Worm (Caenorhabditis elegans): ENCODE results near the gene add-2.

ce11 chrV:11997403-11997802, 15.8 kb downstream of the add-2 start:
- no peak for TF ChIP-seq ama-1 (optimal IDR thresholded peaks at IDR 0.05)
- no peak for TF ChIP-seq F13C5.2 (tag; optimal IDR thresholded peaks at IDR 0.05)
- no peak for TF ChIP-seq tbx-11 (GFP tag; IDR thresholded peaks at IDR 0.05)
- no peak for TF ChIP-seq B0310.2 (tag; optimal IDR thresholded peaks at IDR 0.05)
- no peak for TF ChIP-seq hnd-1 (tag; optimal IDR thresholded peaks at IDR 0.05)
- TF ChIP-seq aly-1 (tag; optimal IDR thresholded peaks at IDR 0.05): no peak
- no peak for TF ChIP-seq flt-1 (GFP tag; IDR thresholded peaks at IDR 0.05)
- no peak for TF ChIP-seq ets-7 (tag; optimal IDR thresholded peaks at IDR 0.05)
- TF ChIP-seq pes-1 (GFP tag; IDR thresholded peaks at IDR 0.05): no peak
